Fruit fly (Drosophila melanogaster) whole organism, embryonic: ENCODE measurements around the gene CG15160.

Experiments used
- Adf1 ChIP-seq: fragments of 200-800 bp; sonication (Bioruptor generic); IDR thresholded peaks from 2 replicates; pipeline ENCODE4 v1.3.6; 2022; ENCODE audit warnings: missing biosample characterization, missing genetic modification characterization
- B-H1 ChIP-seq: fragments of 200-800 bp; sonication (Bioruptor generic); IDR thresholded peaks from 3 replicates; pipeline ENCODE4 v1.3.6; 2022; ENCODE audit warnings: missing biosample characterization, missing genetic modification characterization
- Bteb2 ChIP-seq: fragments of 200-800 bp; sonication (Bioruptor generic); optimal IDR thresholded peaks from 2 replicates; lab custom pipeline; 2016; ENCODE audit warnings: missing biosample characterization, missing genetic modification characterization
- CG10366 ChIP-seq: fragments of 200-800 bp; sonication (Bioruptor generic); IDR thresholded peaks from 2 replicates; pipeline ENCODE4 v1.3.6; 2022; ENCODE audit warnings: missing biosample characterization, missing genetic modification characterization
- CG10565 ChIP-seq: fragments of 200-800 bp; sonication (Bioruptor generic); optimal IDR thresholded peaks from 3 replicates; lab custom pipeline; 2016; ENCODE audit warnings: missing biosample characterization, mild to moderate bottlenecking, missing genetic modification characterization
- CG10979 ChIP-seq: fragments of 200-800 bp; sonication (Bioruptor generic); optimal IDR thresholded peaks from 2 replicates; lab custom pipeline; 2018; ENCODE audit warnings: missing biosample characterization, mild to moderate bottlenecking, missing genetic modification characterization, moderate library complexity
- CG11247 ChIP-seq: fragments of 200-800 bp; sonication (Bioruptor generic); IDR thresholded peaks from 2 replicates; pipeline ENCODE4 v1.3.6; 2022; ENCODE audit warnings: missing biosample characterization, missing genetic modification characterization
- CG11723 ChIP-seq: fragments of 200-800 bp; sonication (Bioruptor generic); optimal IDR thresholded peaks from 2 replicates; lab custom pipeline; 2017; ENCODE audit warnings: missing biosample characterization, mild to moderate bottlenecking, missing genetic modification characterization
- CG12299 ChIP-seq: fragments of 200-800 bp; sonication (Bioruptor generic); optimal IDR thresholded peaks from 2 replicates; lab custom pipeline; 2018; ENCODE audit warnings: missing biosample characterization, mild to moderate bottlenecking, missing genetic modification characterization
- CG12391 ChIP-seq: fragments of 200-800 bp; sonication (Bioruptor generic); optimal IDR thresholded peaks from 3 replicates; lab custom pipeline; 2018; ENCODE audit warnings: missing biosample characterization, mild to moderate bottlenecking, missing genetic modification characterization, moderate library complexity
- CG13296 ChIP-seq: fragments of 200-800 bp; sonication (Bioruptor generic); optimal IDR thresholded peaks from 3 replicates; lab custom pipeline; 2018; ENCODE audit warnings: missing biosample characterization, mild to moderate bottlenecking, missing genetic modification characterization
- CG13775 ChIP-seq: fragments of 200-800 bp; sonication (Bioruptor generic); optimal IDR thresholded peaks from 3 replicates; lab custom pipeline; 2017; ENCODE audit warnings: missing biosample characterization, mild to moderate bottlenecking, missing genetic modification characterization
- CG13894 ChIP-seq: fragments of 200-800 bp; sonication (Bioruptor generic); optimal IDR thresholded peaks from 3 replicates; lab custom pipeline; 2018; ENCODE audit warnings: missing biosample characterization, mild to moderate bottlenecking, missing genetic modification characterization, moderate library complexity
- CG14050 ChIP-seq: fragments of 200-800 bp; sonication (Bioruptor generic); IDR thresholded peaks from 3 replicates; pipeline ENCODE4 v1.3.6; 2022; ENCODE audit warnings: missing biosample characterization, missing genetic modification characterization
- CG1529 ChIP-seq: fragments of 200-800 bp; sonication (Bioruptor generic); optimal IDR thresholded peaks from 3 replicates; lab custom pipeline; 2018; ENCODE audit warnings: missing biosample characterization, missing genetic modification characterization
- CG15601 ChIP-seq: fragments of 200-800 bp; sonication (Bioruptor generic); optimal IDR thresholded peaks from 3 replicates; lab custom pipeline; 2019; ENCODE audit warnings: missing biosample characterization, mild to moderate bottlenecking, missing genetic modification characterization, moderate library complexity
- CG1602 ChIP-seq: fragments of 200-800 bp; sonication (Bioruptor generic); optimal IDR thresholded peaks from 3 replicates; lab custom pipeline; 2016; ENCODE audit warnings: missing biosample characterization, missing genetic modification characterization
- CG18619 ChIP-seq: fragments of 200-800 bp; sonication (Bioruptor generic); optimal IDR thresholded peaks from 3 replicates; lab custom pipeline; 2017; ENCODE audit warnings: missing biosample characterization, mild to moderate bottlenecking, missing genetic modification characterization
- CG2678 ChIP-seq: fragments of 200-800 bp; sonication (Bioruptor generic); optimal IDR thresholded peaks from 3 replicates; lab custom pipeline; 2019; ENCODE audit warnings: missing biosample characterization, mild to moderate bottlenecking, missing genetic modification characterization, moderate library complexity
- CG30403 ChIP-seq: fragments of 200-800 bp; sonication (Bioruptor generic); optimal IDR thresholded peaks from 3 replicates; lab custom pipeline; 2016; ENCODE audit warnings: missing biosample characterization, missing genetic modification characterization
- CG33213 ChIP-seq: fragments of 200-800 bp; sonication (Bioruptor generic); optimal IDR thresholded peaks from 3 replicates; lab custom pipeline; 2016; ENCODE audit warnings: missing biosample characterization, missing genetic modification characterization
- CG3407 ChIP-seq: fragments of 200-800 bp; sonication (Bioruptor generic); optimal IDR thresholded peaks from 2 replicates; lab custom pipeline; 2018; ENCODE audit warnings: missing biosample characterization, mild to moderate bottlenecking, missing genetic modification characterization
- CG4328 ChIP-seq: fragments of 200-800 bp; sonication (Bioruptor generic); optimal IDR thresholded peaks from 3 replicates; lab custom pipeline; 2017; ENCODE audit warnings: missing biosample characterization, missing genetic modification reagents, missing genetic modification characterization
- CG5953 ChIP-seq: fragments of 200-800 bp; sonication (Bioruptor generic); IDR thresholded peaks from 2 replicates; pipeline ENCODE4 v1.3.6; 2022; ENCODE audit warnings: missing biosample characterization, missing genetic modification characterization
- CG6854 ChIP-seq: fragments of 200-800 bp; sonication (Bioruptor generic); optimal IDR thresholded peaks from 3 replicates; lab custom pipeline; 2017; ENCODE audit warnings: missing biosample characterization, mild to moderate bottlenecking, missing genetic modification characterization
- CG9797 ChIP-seq: fragments of 200-800 bp; sonication (Bioruptor generic); optimal IDR thresholded peaks from 3 replicates; lab custom pipeline; 2018; ENCODE audit warnings: missing biosample characterization, mild to moderate bottlenecking, missing genetic modification characterization
- Jarid2 ChIP-seq: fragments of 200-800 bp; sonication (Bioruptor generic); optimal IDR thresholded peaks from 3 replicates; lab custom pipeline; 2017; ENCODE audit warnings: mild to moderate bottlenecking, missing biosample characterization, missing genetic modification reagents, missing genetic modification characterization
- MBD-R2 ChIP-seq: fragments of 200-800 bp; sonication (Bioruptor generic); IDR thresholded peaks from 2 replicates; pipeline ENCODE4 v1.3.6; 2022; ENCODE audit warnings: missing biosample characterization, missing genetic modification characterization
- Mrtf ChIP-seq: fragments of 200-800 bp; sonication (Bioruptor generic); IDR thresholded peaks from 3 replicates; pipeline ENCODE4 v1.3.6; 2022; ENCODE audit warnings: missing biosample characterization, missing genetic modification characterization
- Sry-δ ChIP-seq: fragments of 200-800 bp; sonication (Bioruptor generic); optimal IDR thresholded peaks from 2 replicates; lab custom pipeline; 2016; ENCODE audit warnings: missing biosample characterization, missing genetic modification characterization
- Taf1 ChIP-seq: fragments of 200-800 bp; sonication (Bioruptor generic); IDR thresholded peaks from 2 replicates; pipeline ENCODE4 v1.3.6; 2022; ENCODE audit warnings: missing biosample characterization, missing genetic modification characterization
- Tbp ChIP-seq: fragments of >200 bp; optimal IDR thresholded peaks from 2 replicates; lab custom pipeline; 2018; ENCODE audit warnings: missing biosample characterization, missing genetic modification characterization
- Trl ChIP-seq, 3 experiments: fragments of >200 bp in 2 of 3; fragments of 200-800 bp in 1 of 3; sonication (Bioruptor generic) in 1 of 3; optimal IDR thresholded peaks; 2 replicates in 1 of 3; 3 replicates in 2 of 3; lab custom pipeline; 2016 to 2017; ENCODE audit warnings: missing biosample characterization in 1 of 3, missing genetic modification characterization in 1 of 3
- ato ChIP-seq: fragments of 200-800 bp; sonication (Bioruptor generic); IDR thresholded peaks from 2 replicates; pipeline ENCODE4 v1.3.6; 2022; ENCODE audit warnings: missing biosample characterization, missing genetic modification characterization; ENCODE audit not compliant: partially characterized antibody
- dysf ChIP-seq: fragments of 200-800 bp; sonication (Bioruptor generic); IDR thresholded peaks from 3 replicates; pipeline ENCODE4 v1.3.6; 2022; ENCODE audit warnings: missing biosample characterization, missing genetic modification characterization
- emc ChIP-seq: fragments of 200-800 bp; sonication (Bioruptor generic); optimal IDR thresholded peaks from 2 replicates; lab custom pipeline; 2016; ENCODE audit warnings: missing biosample characterization, missing genetic modification characterization
- eve ChIP-seq, 2 experiments: fragments of >200 bp; optimal IDR thresholded peaks; 2 replicates each; lab custom pipeline; 2017; ENCODE audit warnings: missing biosample characterization in 2 of 2, missing genetic modification characterization in 2 of 2
- fd102C ChIP-seq: fragments of 200-800 bp; sonication (Bioruptor generic); optimal IDR thresholded peaks from 2 replicates; lab custom pipeline; 2018; ENCODE audit warnings: missing biosample characterization, mild to moderate bottlenecking, missing genetic modification characterization, moderate library complexity
- fu2 ChIP-seq: fragments of 200-800 bp; sonication (Bioruptor generic); optimal IDR thresholded peaks from 2 replicates; lab custom pipeline; 2016; ENCODE audit warnings: missing biosample characterization, missing genetic modification characterization
- klu ChIP-seq: fragments of 200-800 bp; sonication (Bioruptor generic); IDR thresholded peaks from 2 replicates; pipeline ENCODE4 v1.3.6; 2022; ENCODE audit warnings: missing biosample characterization, missing genetic modification characterization
- lbe ChIP-seq: fragments of 200-800 bp; sonication (Bioruptor generic); optimal IDR thresholded peaks from 2 replicates; lab custom pipeline; 2016; ENCODE audit warnings: missing biosample characterization, mild to moderate bottlenecking, missing genetic modification characterization
- mirr ChIP-seq: fragments of 200-800 bp; sonication (Bioruptor generic); optimal IDR thresholded peaks from 3 replicates; lab custom pipeline; 2018; ENCODE audit warnings: missing biosample characterization, mild to moderate bottlenecking, missing genetic modification characterization
- mld ChIP-seq: fragments of 200-800 bp; sonication (Bioruptor generic); IDR thresholded peaks from 3 replicates; pipeline ENCODE4 v1.3.6; 2022; ENCODE audit warnings: missing biosample characterization, missing genetic modification characterization; ENCODE audit not compliant: partially characterized antibody
- pan ChIP-seq, 4 experiments: fragments of >200 bp in 3 of 4; fragments of 200-800 bp in 1 of 4; sonication (Bioruptor generic) in 1 of 4; optimal IDR thresholded peaks in 3 of 4; IDR thresholded peaks in 1 of 4; 2 replicates each; pipeline versions ENCODE4 v1.3.6 to Lab custom; 2017 to 2022; ENCODE audit warnings: missing biosample characterization in 2 of 4, missing genetic modification characterization in 2 of 4, mixed read lengths in 1 of 4
- schlank ChIP-seq: fragments of 200-800 bp; sonication (Bioruptor generic); optimal IDR thresholded peaks from 2 replicates; lab custom pipeline; 2018; ENCODE audit warnings: missing biosample characterization, mild to moderate bottlenecking, missing genetic modification characterization
- tup ChIP-seq: fragments of 200-800 bp; sonication (Bioruptor generic); optimal IDR thresholded peaks from 2 replicates; lab custom pipeline; 2016; ENCODE audit warnings: missing biosample characterization, mild to moderate bottlenecking, missing genetic modification characterization, moderate library complexity
- wek ChIP-seq: fragments of 200-800 bp; sonication (Bioruptor generic); optimal IDR thresholded peaks from 3 replicates; lab custom pipeline; 2018; ENCODE audit warnings: missing biosample characterization, mild to moderate bottlenecking, missing genetic modification characterization, moderate library complexity
- zen2 ChIP-seq: fragments of 200-800 bp; sonication (Bioruptor generic); IDR thresholded peaks from 3 replicates; pipeline ENCODE4 v1.3.6; 2022; ENCODE audit warnings: missing biosample characterization, missing genetic modification characterization; ENCODE audit not compliant: partially characterized antibody

Gene CG15160

DNA sequence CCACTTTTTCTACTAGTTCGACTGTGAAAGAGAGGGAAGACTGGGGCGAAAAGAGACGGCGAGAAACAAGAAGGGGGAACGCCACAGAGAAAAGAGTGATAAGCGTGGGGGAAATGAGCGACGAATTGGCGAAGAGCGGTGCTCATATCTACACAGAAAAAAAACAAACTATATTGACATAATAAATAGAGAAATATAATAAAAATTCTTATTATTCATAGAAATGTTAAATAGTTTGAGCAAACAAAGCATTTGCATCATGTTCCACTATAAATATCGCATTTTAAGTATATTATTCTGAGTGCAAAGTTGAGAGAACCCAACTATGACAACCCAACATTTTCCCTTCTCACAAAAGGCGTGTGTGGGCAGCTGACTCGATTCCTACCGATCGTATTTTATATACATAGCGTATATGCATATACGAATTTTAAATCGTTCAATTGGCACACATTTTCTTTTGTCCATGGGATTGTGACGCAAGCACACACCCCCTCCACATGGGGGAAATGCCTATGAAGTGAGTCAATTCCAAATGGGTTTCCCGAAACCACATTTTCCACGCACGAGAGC lies 32.6 kb upstream of the CG15160 start (continued):
- TF ChIP-seq CG1529 (peak; percentile 39), CG30403 (GFP tag; lab: Kevin White, UChicago) (peak; percentile 75), CG18619 (GFP tag; lab: Kevin White, UChicago) (peak; percentile 64), lbe (GFP tag; lab: Kevin White, UChicago) (peak; percentile 36), Jarid2 (GFP tag; lab: Kevin White, UChicago) (peak; percentile 32), CG2678 (tag; lab: Kevin White, UChicago) (peak; percentile 87), CG13775 (GFP tag; lab: Kevin White, UChicago) (peak; percentile 72), CG10366 (peak; percentile 73), CG3407 (GFP tag; lab: Kevin White, UChicago) (peak; percentile 50), zen2 (GFP tag; lab: Robert Waterston, UW) (no peak), CG33213 (GFP tag; lab: Kevin White, UChicago) (no peak), CG13296 (GFP tag; lab: Kevin White, UChicago) (peak; percentile 65), Sry-δ (GFP tag; lab: Kevin White, UChicago) (no peak), CG13894 (tag; lab: Kevin White, UChicago) (no peak), Taf1 (GFP tag; lab: Robert Waterston, UW) (peak; percentile 78), CG9797 (GFP tag; lab: Kevin White, UChicago) (no peak), dysf (GFP tag; lab: Robert Waterston, UW) (peak; percentile 90; the same call in 2 of the 3 replicates), ato (GFP tag; lab: Robert Waterston, UW) (no peak), CG11723 (GFP tag; lab: Kevin White, UChicago) (peak; percentile 30), CG11247 (peak; percentile 48; the same call in 1 of the 2 replicates), Bteb2 (GFP tag; lab: Kevin White, UChicago) (peak; percentile 19), emc (GFP tag; lab: Kevin White, UChicago) (no peak), klu (GFP tag; lab: Robert Waterston, UW) (0 out of 2 replicates have a peak, but pooled peaks have one; percentile 42), B-H1 (peak; percentile 64; the same call in 2 of the 3 replicates), fu2 (GFP tag; lab: Kevin White, UChicago) (no peak), CG14050 (GFP tag; lab: Robert Waterston, UW) (peak; percentile 76), Tbp (GFP tag; lab: Kevin White, UChicago) (no peak), fd102C (GFP tag; lab: Kevin White, UChicago) (no peak), CG5953 (peak; percentile 60), CG4328 (GFP tag; lab: Kevin White, UChicago) (no peak), mirr (GFP tag; lab: Kevin White, UChicago) (no peak), CG1602 (peak; percentile 53), wek (no peak), CG10979 (tag; lab: Kevin White, UChicago) (peak; percentile 72), CG12391 (tag; lab: Kevin White, UChicago) (peak; percentile 81), Trl (optimal IDR thresholded peaks at IDR 0.05; lab: Kevin White, UChicago) (peak; percentile 26 to 66), Trl (GFP tag; optimal IDR thresholded peaks at IDR 0.05; lab: Kevin White, UChicago) (no peak), pan (optimal IDR thresholded peaks at IDR 0.05; lab: Kevin White, UChicago) (no peak), pan (GFP tag; optimal IDR thresholded peaks at IDR 0.05 in 1 of 2, IDR thresholded peaks at IDR 0.05 in 1 of 2) (peak in 1 of 2 experiments; percentile 88), Adf1 (GFP tag; lab: Robert Waterston, UW) (peak; percentile 49), Mrtf (GFP tag; lab: Robert Waterston, UW) (peak; percentile 65; the same call in 1 of the 3 replicates), mld (no peak), eve (GFP tag; optimal IDR thresholded peaks at IDR 0.05; lab: Kevin White, UChicago) (peak in 1 of 2 experiments; percentile 68), schlank (tag; lab: Kevin White, UChicago) (peak; percentile 38), CG6854 (GFP tag; lab: Kevin White, UChicago) (peak; percentile 54), MBD-R2 (GFP tag; lab: Robert Waterston, UW) (peak; percentile 70; the same call in 1 of the 2 replicates), CG15601 (peak; percentile 28), tup (GFP tag; lab: Kevin White, UChicago) (peak; percentile 44), CG12299 (tag; lab: Kevin White, UChicago) (peak; percentile 3), CG10565 (GFP tag; lab: Kevin White, UChicago) (no peak)
